Fruit fly (Drosophila melanogaster) whole organism, pupa: Measurements from ENCODE around the gene IFT54.
A peak's percentile ranks its signal among the peaks of the same experiment; 100 is the strongest.

ENCODE experiments used
- CG10348 ChIP-seq: fragments of 200-800 bp; sonication (Bioruptor generic); IDR thresholded peaks from 2 replicates; pipeline ENCODE4 v1.3.6; 2022; ENCODE audit warnings: missing biosample characterization, missing genetic modification characterization
- CG12605 ChIP-seq: fragments of 200-800 bp; sonication (Bioruptor generic); IDR thresholded peaks from 2 replicates; pipeline ENCODE4 v1.3.6; 2022; ENCODE audit warnings: missing biosample characterization, missing genetic modification characterization
- CG13204 ChIP-seq: fragments of 200-800 bp; sonication (Bioruptor generic); optimal IDR thresholded peaks from 2 replicates; lab custom pipeline; 2018; ENCODE audit warnings: missing biosample characterization, mild to moderate bottlenecking, missing genetic modification characterization, moderate library complexity
- CG14655 ChIP-seq: fragments of 200-800 bp; sonication (Bioruptor generic); optimal IDR thresholded peaks from 3 replicates; lab custom pipeline; 2017; ENCODE audit warnings: mild to moderate bottlenecking, missing biosample characterization, missing genetic modification reagents, missing genetic modification characterization
- CG15710 ChIP-seq: fragments of 200-800 bp; sonication (Bioruptor generic); optimal IDR thresholded peaks from 2 replicates; lab custom pipeline; 2018; ENCODE audit warnings: missing biosample characterization, mild to moderate bottlenecking, missing genetic modification characterization, moderate library complexity
- CG17806 ChIP-seq: fragments of 200-800 bp; sonication (Bioruptor generic); optimal IDR thresholded peaks from 2 replicates; lab custom pipeline; 2018; ENCODE audit warnings: missing biosample characterization, mild to moderate bottlenecking, missing genetic modification characterization, moderate library complexity
- CG32121 ChIP-seq: fragments of 200-800 bp; sonication (Bioruptor generic); IDR thresholded peaks from 2 replicates; pipeline ENCODE4 v1.3.6; 2022; ENCODE audit warnings: missing biosample characterization, missing genetic modification characterization
- CG34367 ChIP-seq: fragments of 200-800 bp; sonication (Bioruptor generic); optimal IDR thresholded peaks from 2 replicates; lab custom pipeline; 2018; ENCODE audit warnings: missing biosample characterization, mild to moderate bottlenecking, missing genetic modification characterization
- CG4496 ChIP-seq: fragments of 200-800 bp; sonication (Bioruptor generic); IDR thresholded peaks from 3 replicates; pipeline ENCODE4 v1.3.6; 2022; ENCODE audit warnings: missing biosample characterization, missing genetic modification characterization
- CG8159 ChIP-seq: fragments of 200-800 bp; sonication (Bioruptor generic); optimal IDR thresholded peaks from 3 replicates; lab custom pipeline; 2018; ENCODE audit warnings: missing biosample characterization, mild to moderate bottlenecking, missing genetic modification characterization, moderate library complexity
- CG8301 ChIP-seq: fragments of 200-800 bp; sonication (Bioruptor generic); optimal IDR thresholded peaks from 2 replicates; lab custom pipeline; 2018; ENCODE audit warnings: missing biosample characterization, mild to moderate bottlenecking, missing genetic modification characterization
- CG9948 ChIP-seq: fragments of 200-800 bp; sonication (Bioruptor generic); optimal IDR thresholded peaks from 2 replicates; lab custom pipeline; 2018; ENCODE audit warnings: missing biosample characterization, mild to moderate bottlenecking, missing genetic modification characterization, moderate library complexity
- D1 ChIP-seq: fragments of 200-800 bp; sonication (Bioruptor generic); optimal IDR thresholded peaks from 2 replicates; lab custom pipeline; 2018; ENCODE audit warnings: missing biosample characterization, mild to moderate bottlenecking, missing genetic modification characterization, moderate library complexity
- EcR ChIP-seq: fragments of 200-800 bp; sonication (Bioruptor generic); optimal IDR thresholded peaks from 3 replicates; lab custom pipeline; 2019; ENCODE audit warnings: missing biosample characterization, missing genetic modification characterization, mild to moderate bottlenecking, moderate library complexity, missing genetic modification reagents
- Ets98B ChIP-seq: fragments of 200-800 bp; sonication (Bioruptor generic); IDR thresholded peaks from 2 replicates; pipeline ENCODE4 v1.3.6; 2022; ENCODE audit warnings: missing biosample characterization, missing genetic modification characterization
- Pif1A ChIP-seq: fragments of 200-800 bp; sonication (Bioruptor generic); optimal IDR thresholded peaks from 3 replicates; lab custom pipeline; 2016; ENCODE audit warnings: missing biosample characterization, missing genetic modification characterization
- Pif1B ChIP-seq: fragments of 200-800 bp; sonication (Bioruptor generic); optimal IDR thresholded peaks from 3 replicates; lab custom pipeline; 2016; ENCODE audit warnings: missing biosample characterization, missing genetic modification characterization
- Snoo ChIP-seq: fragments of 200-800 bp; sonication (Bioruptor generic); optimal IDR thresholded peaks from 3 replicates; lab custom pipeline; 2017; ENCODE audit warnings: missing biosample characterization, mild to moderate bottlenecking, missing genetic modification characterization, inconsistent platforms
- fd96Ca ChIP-seq: fragments of 200-800 bp; sonication (Bioruptor generic); IDR thresholded peaks from 3 replicates; pipeline ENCODE4 v1.3.6; 2022; ENCODE audit warnings: missing biosample characterization, missing genetic modification characterization
- gl ChIP-seq: fragments of 200-800 bp; sonication (Bioruptor generic); optimal IDR thresholded peaks from 2 replicates; lab custom pipeline; 2018; ENCODE audit warnings: missing biosample characterization, mild to moderate bottlenecking, missing genetic modification characterization
- rn ChIP-seq: fragments of 200-800 bp; sonication (Bioruptor generic); IDR thresholded peaks from 2 replicates; pipeline ENCODE4 v1.3.6; 2022; ENCODE audit warnings: missing biosample characterization, missing genetic modification characterization

IFT54 gene

dm6 chr3R:14308801-14309217 is 6.6 kb downstream of the IFT54 start, which contains the start of gene Polr2I:
TSS of gene Polr2I (plus strand) at chr3R:14309089.
- TF ChIP-seq CG9948 (tag; lab: Kevin White, UChicago) (peak; percentile 41), CG17806 (tag; lab: Kevin White, UChicago) (no peak), CG8301 (tag; lab: Kevin White, UChicago) (peak; percentile 27), D1 (no peak), Snoo (tag; lab: Kevin White, UChicago) (peak; percentile 37), Pif1B (GFP tag; lab: Kevin White, UChicago) (no peak), CG8159 (tag; lab: Kevin White, UChicago) (peak; percentile 61), rn (GFP tag; lab: Robert Waterston, UW) (peak; percentile 25; the same call in 1 of the 2 replicates), Pif1A (no peak), CG13204 (no peak), CG32121 (GFP tag; lab: Robert Waterston, UW) (no peak), fd96Ca (no peak), CG15710 (tag; lab: Kevin White, UChicago) (peak; percentile 40), CG4496 (no peak), Ets98B (no peak), EcR (GFP tag; lab: Kevin White, UChicago) (no peak), CG12605 (GFP tag; lab: Robert Waterston, UW) (no peak), CG34367 (tag; lab: Kevin White, UChicago) (peak; percentile 4), CG10348 (no peak)

DNA sequence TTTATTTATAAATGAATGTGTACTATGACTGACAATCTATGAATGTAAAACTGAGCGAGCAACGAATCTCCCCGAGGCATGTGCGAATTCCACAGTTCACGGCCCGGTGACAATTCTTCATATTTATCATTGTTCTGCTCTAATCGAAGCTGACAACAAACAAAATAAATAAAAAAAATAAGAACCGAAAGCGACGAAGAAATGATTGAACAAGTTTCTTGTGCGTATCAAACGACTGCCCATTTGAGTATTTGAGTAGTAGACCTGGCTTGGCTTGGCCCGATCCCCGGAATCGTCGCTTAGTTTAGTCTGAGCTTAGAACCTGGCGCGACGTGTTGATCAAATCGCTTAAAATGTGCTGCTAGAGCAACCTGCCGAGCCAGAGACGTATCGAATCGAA is 7.8 kb downstream of the IFT54 start, which contains the start of gene CG31321:
CG31321 (plus strand) TSS at position 301 of the 400 bp plus-strand sequence.
- TF ChIP-seq EcR (GFP tag; lab: Kevin White, UChicago) = no peak

- TF ChIP-seq CG32121 (GFP tag; lab: Robert Waterston, UW) = no peak
- no peak for TF ChIP-seq D1
- TF ChIP-seq CG14655 = no peak
- TF ChIP-seq CG17806 (tag; lab: Kevin White, UChicago) = no peak
- no peak for TF ChIP-seq CG13204
- TF ChIP-seq Pif1A = no peak
- no peak for TF ChIP-seq fd96Ca
These were observed 8.8 kb downstream of the IFT54 start for dm6 chr3R:14311027-14311426.

dm6 chr3R:14314554-14314953 is 12.3 kb downstream of the IFT54 start, which contains the start of gene Crz:
TSS of gene Crz (plus strand) at chr3R:14314854.
- TF ChIP-seq gl (tag; lab: Kevin White, UChicago) = no peak
- TF ChIP-seq fd96Ca = no peak
- TF ChIP-seq EcR (GFP tag; lab: Kevin White, UChicago) = no peak
- no peak for TF ChIP-seq CG34367 (tag; lab: Kevin White, UChicago)
- TF ChIP-seq CG8301 (tag; lab: Kevin White, UChicago) = no peak
- no peak for TF ChIP-seq CG8159 (tag; lab: Kevin White, UChicago)
- TF ChIP-seq CG17806 (tag; lab: Kevin White, UChicago) = no peak
- TF ChIP-seq CG13204 = no peak
- no peak for TF ChIP-seq rn (GFP tag; lab: Robert Waterston, UW)
- TF ChIP-seq CG4496 = no peak
- no peak for TF ChIP-seq CG9948 (tag; lab: Kevin White, UChicago)
- no peak for TF ChIP-seq CG14655
- no peak for TF ChIP-seq CG15710 (tag; lab: Kevin White, UChicago)

DNA sequence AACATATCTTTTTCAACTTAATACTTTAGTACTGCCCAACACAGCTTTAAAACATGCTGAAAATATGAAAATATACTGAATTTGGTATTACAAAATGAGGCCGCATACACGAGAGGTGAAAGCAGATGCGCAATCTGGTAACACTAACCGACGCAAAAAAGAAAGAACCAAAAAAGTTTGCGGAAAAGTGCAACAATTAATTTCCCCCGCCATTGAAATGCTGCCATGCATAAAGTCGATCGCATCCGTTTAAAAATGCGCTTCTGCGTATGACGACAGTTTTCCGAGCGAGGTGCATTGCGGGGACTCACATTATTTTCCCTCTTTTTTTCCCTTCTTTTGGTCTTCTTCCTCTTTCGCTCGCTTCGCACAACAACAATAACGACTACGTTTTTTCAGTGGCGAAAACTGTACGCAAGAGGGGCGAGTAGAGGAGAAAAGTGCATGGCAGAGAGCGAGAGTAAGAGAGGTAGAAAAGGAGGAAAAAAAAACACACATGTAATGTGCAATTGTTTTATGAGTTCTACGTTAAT is 13.8 kb downstream of the IFT54 start, which contains the start of gene Set8:
Set8 (plus strand) TSS at position 127 of the 533 bp plus-strand sequence.
- 0 out of 3 replicates have a peak, but pooled peaks have one; percentile 55 for TF ChIP-seq fd96Ca
- peak; percentile 47 for TF ChIP-seq CG15710 (tag; lab: Kevin White, UChicago)
- peak; percentile 44; the same call in 1 of the 2 replicates for TF ChIP-seq rn (GFP tag; lab: Robert Waterston, UW)
- TF ChIP-seq CG32121 (GFP tag; lab: Robert Waterston, UW) = no peak
- TF ChIP-seq CG12605 (GFP tag; lab: Robert Waterston, UW) = peak; percentile 69
- TF ChIP-seq Ets98B = peak; percentile 59
- peak; percentile 36 for TF ChIP-seq CG34367 (tag; lab: Kevin White, UChicago)
- no peak for TF ChIP-seq CG10348
- peak; percentile 66 for TF ChIP-seq gl (tag; lab: Kevin White, UChicago)
- TF ChIP-seq CG4496 = peak; percentile 58

DNA sequence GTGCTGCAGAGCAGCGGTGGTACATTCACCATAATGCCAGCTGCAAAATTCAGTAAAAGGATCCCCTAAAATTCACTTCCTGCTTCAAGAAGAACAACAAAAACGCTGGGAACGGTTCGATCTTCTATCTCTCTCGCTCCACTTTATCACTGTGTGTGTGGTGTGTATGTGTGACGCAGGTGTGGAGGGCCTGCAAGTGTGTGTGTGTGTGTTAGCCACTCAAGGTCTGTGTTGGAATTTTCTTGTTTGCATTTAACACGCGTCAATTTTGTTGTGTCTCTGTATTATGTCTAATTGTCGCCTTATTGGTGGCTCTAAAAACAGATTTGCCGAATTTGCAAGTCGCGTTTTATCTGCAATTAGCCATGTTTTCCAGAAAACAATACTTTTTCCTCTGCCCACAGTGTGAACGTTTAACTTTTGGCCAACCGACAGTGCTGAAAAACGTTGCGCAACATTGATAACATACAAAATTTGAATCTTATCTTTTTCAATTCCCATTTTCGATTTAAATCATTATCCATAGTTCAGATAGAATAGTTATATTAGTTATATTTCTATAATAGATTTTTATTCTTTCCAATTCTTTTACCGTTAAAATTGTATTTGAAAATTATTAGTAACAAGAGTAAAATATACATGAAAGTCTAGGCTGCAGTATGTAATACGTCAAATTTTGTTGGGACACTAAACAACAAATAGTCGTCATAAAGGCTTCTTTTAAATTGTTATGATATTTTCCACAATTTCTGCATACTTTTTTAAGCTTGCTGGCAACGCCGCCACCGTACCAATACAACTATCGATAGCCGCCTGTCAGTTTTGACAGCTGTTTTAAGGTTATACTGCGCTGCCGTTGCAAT is 24.3 kb downstream of the IFT54 start, which contains the start of the genes Afti and ATPsynE:
Afti (minus strand) TSS at position 440 of the 863 bp plus-strand sequence.
ATPsynE (plus strand) TSS at position 698 of the 863 bp plus-strand sequence.
- TF ChIP-seq CG12605 (GFP tag; lab: Robert Waterston, UW) = no peak
- peak; percentile 52 for TF ChIP-seq Ets98B
- no peak for TF ChIP-seq rn (GFP tag; lab: Robert Waterston, UW)
- peak; percentile 33 for TF ChIP-seq CG34367 (tag; lab: Kevin White, UChicago)
- TF ChIP-seq gl (tag; lab: Kevin White, UChicago) = no peak
- peak; percentile 54 for TF ChIP-seq fd96Ca
- TF ChIP-seq Snoo (tag; lab: Kevin White, UChicago) = peak; percentile 52
- no peak for TF ChIP-seq Pif1B (GFP tag; lab: Kevin White, UChicago)
- TF ChIP-seq CG8159 (tag; lab: Kevin White, UChicago) = no peak
- TF ChIP-seq CG15710 (tag; lab: Kevin White, UChicago) = peak; percentile 56
- TF ChIP-seq Pif1A = no peak
- no peak for TF ChIP-seq CG14655
- TF ChIP-seq CG32121 (GFP tag; lab: Robert Waterston, UW) = peak; percentile 41; the same call in 1 of the 2 replicates
- no peak for TF ChIP-seq CG9948 (tag; lab: Kevin White, UChicago)
- no peak for TF ChIP-seq CG8301 (tag; lab: Kevin White, UChicago)
- TF ChIP-seq EcR (GFP tag; lab: Kevin White, UChicago) = no peak
- peak; percentile 57 for TF ChIP-seq CG17806 (tag; lab: Kevin White, UChicago)
- no peak for TF ChIP-seq CG13204
- TF ChIP-seq CG4496 = peak; percentile 78
- no peak for TF ChIP-seq CG10348
- TF ChIP-seq D1 = no peak
